Fruit fly (Drosophila melanogaster): ENCODE data around the gene CG17834.

Gene CG17834

DNA sequence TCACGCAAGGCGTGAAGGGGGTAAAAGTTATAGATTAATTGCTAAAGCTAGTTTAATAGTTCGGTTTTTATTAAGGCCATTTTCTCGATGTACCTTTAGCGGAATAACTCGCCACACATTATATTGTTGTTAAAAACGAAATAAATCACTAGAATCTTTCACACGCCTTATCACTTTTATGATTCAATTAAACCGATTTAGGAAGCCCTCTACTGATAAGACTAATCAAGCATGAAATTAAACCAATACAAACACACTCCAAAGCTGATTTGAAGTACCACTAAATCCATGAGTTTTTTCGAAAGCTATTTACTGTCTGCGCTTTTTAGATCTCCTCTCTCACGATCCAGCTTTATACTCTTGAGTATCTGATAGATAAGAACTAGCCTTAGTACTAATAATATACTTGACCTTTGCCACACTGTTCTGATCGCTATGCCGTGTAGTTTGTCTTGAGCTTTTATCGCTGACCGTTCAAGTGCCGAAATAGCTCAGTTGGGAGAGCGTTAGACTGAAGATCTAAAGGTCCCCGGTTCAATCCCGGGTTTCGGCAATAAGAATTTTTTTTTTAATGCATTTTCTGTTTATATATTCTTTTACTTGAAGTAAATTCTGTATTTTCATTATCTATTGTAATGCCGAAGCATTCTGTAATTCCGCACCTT lies 41.6 kb downstream of the CG17834 start:
- no peak for TF ChIP-seq usp (GFP tag; optimal IDR thresholded peaks at IDR 0.05)
- TF ChIP-seq EcR (GFP tag; optimal IDR thresholded peaks at IDR 0.05): no peak
- TF ChIP-seq CG8478 (optimal IDR thresholded peaks at IDR 0.05): no peak
- no peak for TF ChIP-seq Dll (optimal IDR thresholded peaks at IDR 0.05)
- no peak for TF ChIP-seq pan (optimal IDR thresholded peaks at IDR 0.05)
- TF ChIP-seq psq (optimal IDR thresholded peaks at IDR 0.05): no peak

DNA sequence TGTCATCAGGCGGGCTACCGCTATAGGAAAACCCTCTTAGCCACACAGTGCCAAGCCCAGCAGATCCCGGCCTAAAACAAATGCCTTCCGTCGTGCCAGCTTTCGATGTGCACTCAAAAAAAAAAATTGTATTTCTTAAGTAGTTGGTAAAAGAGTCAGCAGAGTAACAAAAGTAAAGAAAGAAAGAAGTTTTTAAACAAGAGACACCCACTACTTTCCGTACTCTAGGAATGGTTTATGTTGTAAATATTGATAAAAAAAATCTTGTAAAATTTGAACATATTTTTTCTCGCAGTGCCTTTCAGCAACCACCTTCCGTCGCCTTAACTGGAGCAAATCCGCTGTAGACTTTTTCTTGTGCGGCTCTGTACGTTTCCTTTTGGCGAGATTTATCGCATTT lies 44.0 kb downstream of the CG17834 start:
- no peak for TF ChIP-seq pan (optimal IDR thresholded peaks at IDR 0.05)
- no peak for TF ChIP-seq usp (GFP tag; optimal IDR thresholded peaks at IDR 0.05)
- no peak for TF ChIP-seq Dll (optimal IDR thresholded peaks at IDR 0.05)
- no peak for TF ChIP-seq psq (optimal IDR thresholded peaks at IDR 0.05)
- no peak for TF ChIP-seq CG8478 (optimal IDR thresholded peaks at IDR 0.05)
- TF ChIP-seq EcR (GFP tag; optimal IDR thresholded peaks at IDR 0.05): no peak

DNA sequence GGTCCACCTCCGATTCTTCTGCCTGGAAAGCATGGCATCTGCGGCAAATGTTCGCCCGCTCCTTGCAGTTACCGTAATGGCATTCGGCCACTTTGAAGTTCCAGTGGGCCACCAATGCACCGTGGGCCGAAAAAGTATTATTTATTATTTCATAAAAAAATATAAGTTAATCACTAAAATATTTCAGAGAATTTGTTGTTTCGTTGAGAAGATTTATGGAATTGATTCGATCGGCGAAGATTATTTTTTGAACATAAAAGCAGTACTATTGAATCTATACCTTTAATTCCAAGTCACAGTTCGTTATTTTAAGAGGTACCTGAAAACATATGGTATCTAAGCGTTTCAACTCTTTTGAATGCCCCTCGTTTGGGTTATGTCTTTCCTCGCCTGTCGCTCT lies 45.3 kb downstream of the CG17834 start:
- TF ChIP-seq pan (optimal IDR thresholded peaks at IDR 0.05) (no peak), usp (GFP tag; optimal IDR thresholded peaks at IDR 0.05) (no peak), psq (optimal IDR thresholded peaks at IDR 0.05) (no peak), EcR (GFP tag; optimal IDR thresholded peaks at IDR 0.05) (no peak), CG8478 (optimal IDR thresholded peaks at IDR 0.05) (no peak), Dll (optimal IDR thresholded peaks at IDR 0.05) (no peak)

DNA sequence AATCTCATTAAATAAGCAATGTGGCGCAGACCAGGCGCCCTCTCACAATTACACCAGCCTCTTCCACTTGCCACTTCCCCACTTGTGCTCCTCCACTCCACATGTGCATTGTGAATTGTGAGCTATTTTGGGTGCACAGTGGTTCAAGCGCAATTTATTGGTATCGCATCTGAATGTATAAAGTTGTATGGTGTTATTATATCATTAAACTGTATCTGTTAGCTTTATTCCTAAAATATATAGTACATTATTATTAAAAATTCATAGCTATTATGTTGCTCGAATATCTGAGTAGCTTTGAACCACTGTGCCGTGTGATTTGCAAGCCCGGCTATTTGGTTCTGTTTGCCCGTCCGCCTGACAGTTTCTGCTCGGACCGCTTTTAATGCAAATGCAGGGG lies 46.0 kb downstream of the CG17834 start:
- no peak for TF ChIP-seq psq (optimal IDR thresholded peaks at IDR 0.05)
- TF ChIP-seq CG8478 (optimal IDR thresholded peaks at IDR 0.05): no peak
- no peak for TF ChIP-seq Dll (optimal IDR thresholded peaks at IDR 0.05)

DNA sequence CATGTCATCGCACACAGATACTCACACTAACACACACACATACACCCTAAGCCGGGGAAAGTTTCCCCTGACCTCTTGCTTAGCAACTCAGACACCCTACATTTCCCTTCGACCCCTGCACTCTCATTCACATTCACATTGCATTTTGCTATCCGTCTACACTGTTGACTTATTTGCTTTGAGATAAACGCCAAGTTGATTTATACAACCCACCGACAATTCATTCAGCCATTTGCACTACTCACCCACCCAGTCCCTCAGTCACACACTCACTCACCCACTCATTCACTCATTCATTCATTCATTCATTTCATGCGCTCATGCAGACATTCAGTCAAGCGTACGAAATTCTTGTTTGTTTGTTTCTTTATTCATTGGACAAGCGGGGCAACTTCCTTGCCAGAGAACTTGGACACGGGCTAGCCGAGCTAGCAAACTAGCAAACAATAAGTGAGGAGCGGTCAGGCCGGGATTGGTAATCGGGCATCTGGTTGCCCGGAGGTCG lies 47.6 kb downstream of the CG17834 start:
- TF ChIP-seq Dll (optimal IDR thresholded peaks at IDR 0.05): no peak
- TF ChIP-seq pan (optimal IDR thresholded peaks at IDR 0.05): no peak
- TF ChIP-seq usp (GFP tag; optimal IDR thresholded peaks at IDR 0.05): no peak
- no peak for TF ChIP-seq EcR (GFP tag; optimal IDR thresholded peaks at IDR 0.05)
- TF ChIP-seq psq (optimal IDR thresholded peaks at IDR 0.05): no peak
- TF ChIP-seq CG8478 (optimal IDR thresholded peaks at IDR 0.05): no peak

DNA sequence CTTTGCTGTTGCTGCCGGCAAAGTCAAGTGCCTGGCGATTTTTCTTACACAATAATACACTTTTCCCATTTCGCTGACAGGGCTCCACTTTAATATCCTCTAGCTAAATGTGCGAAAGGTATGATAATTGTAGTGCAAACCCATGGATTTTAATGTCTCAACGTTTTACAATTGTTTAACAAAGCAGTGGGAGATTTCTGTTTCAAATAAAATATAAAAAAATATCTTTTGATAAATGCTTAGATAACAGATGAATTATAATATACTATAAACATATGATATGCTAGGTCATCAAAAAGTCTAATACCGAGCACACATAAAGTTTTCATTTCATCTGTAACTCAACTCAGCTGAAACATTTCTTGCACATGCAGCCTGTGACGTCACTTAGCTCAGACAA lies 50.9 kb downstream of the CG17834 start:
- TF ChIP-seq psq (optimal IDR thresholded peaks at IDR 0.05): no peak
- no peak for TF ChIP-seq EcR (GFP tag; optimal IDR thresholded peaks at IDR 0.05)
- TF ChIP-seq pan (optimal IDR thresholded peaks at IDR 0.05): no peak
- no peak for TF ChIP-seq Dll (optimal IDR thresholded peaks at IDR 0.05)
- TF ChIP-seq usp (GFP tag; optimal IDR thresholded peaks at IDR 0.05): no peak
- TF ChIP-seq CG8478 (optimal IDR thresholded peaks at IDR 0.05): no peak

DNA sequence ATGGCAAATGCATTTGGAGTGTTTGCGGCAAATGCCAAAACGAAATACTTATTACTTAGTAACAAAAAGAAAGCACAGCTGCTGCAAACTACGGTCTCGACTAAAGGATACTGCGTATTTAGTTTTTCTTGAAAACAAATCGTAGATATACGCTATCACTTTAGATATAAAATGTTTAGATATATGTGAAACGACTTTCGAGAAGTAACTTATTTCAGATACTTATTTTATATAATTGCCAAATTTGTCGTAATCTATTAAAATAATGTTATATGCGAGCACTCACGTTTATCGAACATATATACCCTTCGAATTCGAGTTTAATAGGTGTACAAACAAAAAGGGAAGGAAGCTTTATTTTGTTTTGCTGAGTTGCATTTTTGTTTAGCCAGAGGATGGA lies 54.2 kb downstream of the CG17834 start:
- TF ChIP-seq Dll (optimal IDR thresholded peaks at IDR 0.05): no peak
- TF ChIP-seq pan (optimal IDR thresholded peaks at IDR 0.05): peak; percentile 69

DNA sequence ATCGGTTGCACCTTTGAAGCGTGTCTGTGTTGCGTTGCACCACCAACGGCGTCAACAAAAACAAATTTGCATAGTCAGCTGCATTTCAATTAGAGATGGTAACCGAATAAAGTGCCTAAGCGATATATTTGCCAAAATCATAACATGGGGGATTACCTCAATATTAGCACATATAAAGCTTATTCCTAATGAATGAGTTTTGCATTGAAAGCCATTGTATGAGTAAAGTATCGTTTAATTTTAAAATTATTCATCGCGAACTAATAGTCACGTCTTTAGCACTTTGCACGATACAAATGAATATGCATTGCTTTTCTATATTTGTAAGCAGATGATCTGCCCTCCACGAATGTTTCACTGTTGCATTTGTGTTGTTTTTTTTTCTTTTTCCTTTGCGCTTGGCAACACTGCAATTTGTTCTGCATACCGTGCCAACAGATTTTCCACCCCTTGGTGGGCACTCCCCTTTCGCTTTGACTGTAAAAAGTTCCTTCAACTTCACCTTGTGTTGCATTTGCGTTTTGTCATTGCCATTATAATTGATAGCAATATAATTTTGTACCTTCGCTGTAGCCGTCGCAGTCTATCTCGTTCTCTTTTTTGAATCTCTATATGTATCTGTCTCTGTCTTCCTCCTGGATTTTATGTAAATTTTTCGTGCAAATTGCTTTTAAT lies 56.2 kb downstream of the CG17834 start:
- no peak for TF ChIP-seq CG8478 (optimal IDR thresholded peaks at IDR 0.05)
- peak in 1 of 2 experiments; percentile 29 for TF ChIP-seq EcR (GFP tag; optimal IDR thresholded peaks at IDR 0.05)

DNA sequence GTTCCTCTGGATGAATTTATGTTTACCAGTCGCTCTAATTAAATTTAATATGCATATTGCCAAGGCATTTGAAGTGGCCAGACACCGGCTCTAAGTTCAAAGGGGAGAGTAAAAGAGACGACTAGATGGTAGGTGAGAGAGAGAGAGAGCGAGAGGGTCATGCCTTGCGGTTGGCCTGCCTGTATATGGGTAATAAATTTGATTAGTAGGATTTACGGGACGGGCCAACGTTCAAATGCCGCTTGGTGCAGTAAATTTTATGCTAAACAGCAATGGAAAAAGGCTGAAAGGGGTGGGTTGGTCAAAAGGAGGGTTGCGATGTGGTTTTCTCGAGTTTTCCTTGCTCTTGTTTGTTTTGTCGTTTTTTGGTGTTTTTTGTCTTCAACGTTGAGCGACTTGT lies 59.0 kb downstream of the CG17834 start:
- TF ChIP-seq pan (optimal IDR thresholded peaks at IDR 0.05) (no peak), usp (GFP tag; optimal IDR thresholded peaks at IDR 0.05) (no peak)

DNA sequence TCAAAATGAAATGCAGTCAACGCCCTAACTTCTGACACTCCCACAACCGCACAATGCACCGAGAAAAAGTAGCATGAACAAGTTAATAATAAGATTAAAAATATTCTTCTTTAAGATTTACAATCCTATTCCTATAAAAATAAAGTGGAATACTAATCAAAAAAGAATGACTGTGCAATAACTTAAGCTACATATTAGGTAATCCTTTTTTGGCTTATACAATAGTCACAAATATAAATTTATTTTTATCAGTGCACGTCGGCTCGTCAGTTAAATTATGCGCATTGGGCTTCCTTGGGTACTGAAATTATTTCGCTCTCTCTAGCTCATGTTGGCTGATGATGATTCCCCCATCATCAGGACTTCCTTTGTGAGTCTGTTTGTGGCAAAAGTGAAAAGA lies 59.8 kb downstream of the CG17834 start:
- no peak for TF ChIP-seq pan (optimal IDR thresholded peaks at IDR 0.05)
- TF ChIP-seq psq (optimal IDR thresholded peaks at IDR 0.05): no peak
- no peak for TF ChIP-seq Dll (optimal IDR thresholded peaks at IDR 0.05)
- TF ChIP-seq usp (GFP tag; optimal IDR thresholded peaks at IDR 0.05): no peak
- no peak for TF ChIP-seq EcR (GFP tag; optimal IDR thresholded peaks at IDR 0.05)
- TF ChIP-seq CG8478 (optimal IDR thresholded peaks at IDR 0.05): no peak

Measured in whole organism.